Worm (Caenorhabditis elegans) whole organism, L4/young adult: Measurements from ENCODE around the gene Y54G2A.7.

ENCODE experiments used
- W03F9.2 ChIP-seq: fragments of 150-350 bp; optimal IDR thresholded peaks from 2 replicates; lab custom pipeline; 2014; ENCODE audit warnings: missing biosample characterization, missing genetic modification characterization
- dao-5 ChIP-seq: sonication (generic microtip); optimal IDR thresholded peaks from 2 replicates; lab custom pipeline; 2016; ENCODE audit warnings: missing genotype, missing genetic modification characterization, moderate library complexity, missing compliant biosample characterization
- him-1 ChIP-seq: sonication (generic microtip); optimal IDR thresholded peaks from 2 replicates; lab custom pipeline; 2016; ENCODE audit warnings: missing genotype, missing genetic modification reagents, missing genetic modification characterization, missing compliant biosample characterization

DNA sequence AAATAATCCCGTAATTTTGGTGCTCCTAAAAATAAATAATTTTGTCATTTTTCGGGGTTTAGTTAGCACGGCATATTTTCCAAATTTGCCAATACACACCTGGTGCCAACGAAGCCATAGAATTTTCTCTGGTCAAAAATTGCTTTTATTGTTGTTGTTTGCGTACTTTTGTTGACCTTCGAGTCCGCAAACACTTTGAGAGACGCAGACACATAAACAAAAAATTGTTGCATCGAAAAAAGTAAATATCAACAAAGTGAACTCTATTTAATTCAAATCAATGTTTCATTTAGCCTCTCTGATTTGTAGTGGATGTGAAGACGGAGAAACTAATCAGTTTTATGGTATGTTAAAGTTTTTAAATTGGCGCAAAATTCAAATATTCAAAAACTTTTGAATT, 7.9 kb downstream of the Y54G2A.7 start, which contains the start of gene Y54G2A.40:
- TF ChIP-seq W03F9.2 (tag; lab: Kevin White, UChicago) (no peak), dao-5 (tag; lab: Kevin White, UChicago) (no peak), him-1 (tag; lab: Kevin White, UChicago) (no peak)
